Worm (Caenorhabditis elegans) whole organism, L4 larva: ENCODE data around the gene H12I13.6.

Experiments
- ama-1 ChIP-seq: fragments of 150-350 bp; optimal IDR thresholded peaks from 2 replicates; lab custom pipeline; 2014; ENCODE audit warnings: inconsistent platforms, mixed read lengths
- dpl-1 ChIP-seq: fragments of 150-350 bp; optimal IDR thresholded peaks from 2 replicates; lab custom pipeline; 2014; ENCODE audit warnings: missing biosample characterization, missing genetic modification reagents, missing genetic modification characterization
- fkh-10 ChIP-seq: fragments of 150-350 bp; optimal IDR thresholded peaks from 2 replicates; lab custom pipeline; 2014; ENCODE audit warnings: missing biosample characterization, missing genetic modification reagents, missing genetic modification characterization
- nhr-237 ChIP-seq: sonication (generic microtip); optimal IDR thresholded peaks from 2 replicates; lab custom pipeline; 2017; ENCODE audit warnings: missing biosample characterization, missing genetic modification characterization
- nhr-76 ChIP-seq: fragments of 150-350 bp; optimal IDR thresholded peaks from 2 replicates; lab custom pipeline; 2014; ENCODE audit warnings: missing biosample characterization, missing genetic modification characterization
- php-3 ChIP-seq: fragments of 200-800 bp; sonication (Bioruptor generic); IDR thresholded peaks from 2 replicates; pipeline ENCODE4 v1.3.6; 2022; ENCODE audit warnings: missing genetic modification reagents, missing genetic modification characterization, missing compliant biosample characterization
- skn-1 ChIP-seq: fragments of 150-350 bp; optimal IDR thresholded peaks from 2 replicates; lab custom pipeline; 2014; ENCODE audit warnings: missing biosample characterization, missing genetic modification characterization
- unc-39 ChIP-seq: sonication (generic microtip); optimal IDR thresholded peaks from 2 replicates; lab custom pipeline; 2017; ENCODE audit warnings: missing biosample characterization, missing genetic modification characterization
- ztf-11 ChIP-seq: fragments of 150-350 bp; optimal IDR thresholded peaks from 2 replicates; lab custom pipeline; 2014; ENCODE audit warnings: missing biosample characterization, missing genetic modification characterization

- no peak for TF ChIP-seq fkh-10 (GFP tag; lab: Kevin White, UChicago)
- TF ChIP-seq ama-1 (lab: Kevin White, UChicago) = no peak
- TF ChIP-seq ztf-11 (tag; lab: Kevin White, UChicago) = no peak
- no peak for TF ChIP-seq dpl-1 (GFP tag; lab: Kevin White, UChicago)
- TF ChIP-seq nhr-237 = no peak
- TF ChIP-seq php-3 (GFP tag; lab: Robert Waterston, UW) = no peak
- TF ChIP-seq unc-39 = no peak
- no peak for TF ChIP-seq nhr-76 (tag; lab: Kevin White, UChicago)
- TF ChIP-seq skn-1 (tag; lab: Kevin White, UChicago) = no peak
Observed at ce11 chrII:6045048-6045447, 32.7 kb upstream of the H12I13.6 start, which contains the start of gene R12C12.5.
